Worm (Caenorhabditis elegans) whole organism, L4 larva: ENCODE measurements around the gene clec-222.

Experiments
- F37D6.2 ChIP-seq: sonication (generic microtip); optimal IDR thresholded peaks from 2 replicates; lab custom pipeline; 2016; ENCODE audit warnings: mild to moderate bottlenecking, missing genetic modification characterization, missing compliant biosample characterization
- ama-1 ChIP-seq: fragments of 150-350 bp; optimal IDR thresholded peaks from 2 replicates; lab custom pipeline; 2014; ENCODE audit warnings: inconsistent platforms, mixed read lengths
- ces-1 ChIP-seq: fragments of 150-350 bp; sonication (generic microtip); optimal IDR thresholded peaks from 4 replicates; lab custom pipeline; 2014; ENCODE audit warnings: missing biosample characterization, missing genetic modification reagents, missing genetic modification characterization
- cey-2 ChIP-seq: sonication (generic microtip); optimal IDR thresholded peaks from 3 replicates; lab custom pipeline; 2017; ENCODE audit warnings: missing genetic modification characterization, mild to moderate bottlenecking, missing compliant biosample characterization, antibody characterized with exemption, borderline replicate concordance; ENCODE audit not compliant: insufficient read depth
- dmd-8 ChIP-seq: fragments of 200-800 bp; sonication (Bioruptor generic); IDR thresholded peaks from 2 replicates; pipeline ENCODE4 v1.3.6; 2022; ENCODE audit warnings: missing genetic modification characterization, missing compliant biosample characterization
- nhr-11 ChIP-seq: fragments of 150-350 bp; optimal IDR thresholded peaks from 2 replicates; lab custom pipeline; 2014; ENCODE audit warnings: missing biosample characterization, missing genetic modification characterization
- nhr-111 ChIP-seq: fragments of 200-800 bp; sonication (Bioruptor generic); optimal IDR thresholded peaks from 2 replicates; lab custom pipeline; 2018; ENCODE audit warnings: mild to moderate bottlenecking, missing genetic modification characterization, missing compliant biosample characterization
- nhr-237 ChIP-seq: sonication (generic microtip); optimal IDR thresholded peaks from 2 replicates; lab custom pipeline; 2017; ENCODE audit warnings: missing biosample characterization, missing genetic modification characterization
- nhr-25 ChIP-seq: sonication (generic microtip); optimal IDR thresholded peaks from 2 replicates; lab custom pipeline; 2017; ENCODE audit warnings: missing genetic modification characterization, mild to moderate bottlenecking, missing compliant biosample characterization, antibody characterized with exemption, moderate library complexity, borderline replicate concordance; ENCODE audit not compliant: insufficient read depth
- saeg-2 ChIP-seq: fragments of 200-800 bp; sonication (Bioruptor generic); IDR thresholded peaks from 2 replicates; pipeline ENCODE4 v1.3.6; 2022; ENCODE audit warnings: missing genetic modification reagents, missing genetic modification characterization, missing compliant biosample characterization
- snpc-4 ChIP-seq: fragments of 150-350 bp; optimal IDR thresholded peaks from 2 replicates; lab custom pipeline; 2014; ENCODE audit warnings: missing biosample characterization, missing genetic modification characterization
- unc-62 ChIP-seq, 3 experiments: fragments of 150-350 bp in 1 of 3; sonication (generic microtip); optimal IDR thresholded peaks in 2 of 3; peaks in 1 of 3; 1 replicate in 1 of 3; 2 replicates in 2 of 3; lab custom pipeline; 2014 to 2017; ENCODE audit warnings: missing biosample characterization in 3 of 3, missing genetic modification characterization in 3 of 3, missing genetic modification reagents in 3 of 3, missing genotype in 1 of 3

DNA sequence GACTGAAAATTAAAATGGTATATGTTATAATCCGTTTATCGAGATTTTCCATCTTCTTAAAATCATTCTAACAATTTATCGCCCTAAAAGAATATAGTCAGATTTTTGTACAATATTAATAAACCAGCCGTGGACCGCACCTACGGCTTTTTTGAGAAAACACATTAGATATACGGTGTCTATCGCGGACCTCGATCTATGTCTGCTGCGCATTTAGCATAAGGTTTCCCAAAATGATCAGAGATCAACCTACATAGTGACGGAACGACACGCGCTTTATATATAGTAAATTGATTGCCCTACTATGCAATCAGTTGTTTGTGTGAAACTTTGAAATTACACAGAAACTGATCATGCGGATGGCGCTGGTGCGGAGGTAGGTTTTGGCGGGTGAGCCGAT is 21.5 kb downstream of the clec-222 start:
- TF ChIP-seq nhr-237 (tag; lab: Kevin White, UChicago) (no peak), nhr-11 (tag; lab: Kevin White, UChicago) (no peak), cey-2 (tag; lab: Kevin White, UChicago) (no peak), nhr-111 (GFP tag; lab: Kevin White, UChicago) (no peak), dmd-8 (GFP tag; lab: Robert Waterston, UW) (no peak), ama-1 (no peak), snpc-4 (tag; lab: Kevin White, UChicago) (no peak), saeg-2 (no peak), ces-1 (GFP tag; lab: Kevin White, UChicago) (no peak), nhr-25 (tag; lab: Kevin White, UChicago) (no peak), unc-62 (GFP tag; optimal IDR thresholded peaks at IDR 0.05 in 1 of 2; lab: Kevin White, UChicago) (no peak), unc-62 (tag; optimal IDR thresholded peaks at IDR 0.05; lab: Kevin White, UChicago) (no peak), F37D6.2 (no peak)
